Worm (Caenorhabditis elegans): ENCODE measurements around the gene DH11.5.

DNA sequence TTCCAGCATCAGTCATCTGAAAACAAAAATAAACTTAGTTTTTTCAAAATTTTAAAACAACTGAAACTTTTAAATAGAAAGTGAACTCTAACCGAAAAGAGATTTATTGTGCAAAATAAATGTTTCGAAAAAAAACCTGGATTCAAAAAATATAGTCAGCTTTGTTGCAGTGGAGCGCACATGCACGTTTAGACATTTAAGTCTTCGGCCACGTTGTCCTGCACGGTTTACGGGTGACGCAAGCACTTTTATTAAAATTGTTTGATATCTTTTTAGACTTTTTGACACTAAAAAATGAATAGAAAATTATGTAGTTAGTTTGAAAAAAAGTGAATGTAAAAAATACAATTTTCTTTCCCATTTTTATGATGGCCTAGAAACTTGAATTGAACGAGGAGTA, 63.0 kb downstream of the DH11.5 start, which contains the start of the genes ubh-4 and algn-6:
- TF ChIP-seq flt-1 (GFP tag; IDR thresholded peaks at IDR 0.05) (no peak), T22C8.4 (GFP tag; IDR thresholded peaks at IDR 0.05) (no peak)
